Fruit fly (Drosophila melanogaster): ENCODE measurements around the gene Akap200.

Akap200 gene

DNA sequence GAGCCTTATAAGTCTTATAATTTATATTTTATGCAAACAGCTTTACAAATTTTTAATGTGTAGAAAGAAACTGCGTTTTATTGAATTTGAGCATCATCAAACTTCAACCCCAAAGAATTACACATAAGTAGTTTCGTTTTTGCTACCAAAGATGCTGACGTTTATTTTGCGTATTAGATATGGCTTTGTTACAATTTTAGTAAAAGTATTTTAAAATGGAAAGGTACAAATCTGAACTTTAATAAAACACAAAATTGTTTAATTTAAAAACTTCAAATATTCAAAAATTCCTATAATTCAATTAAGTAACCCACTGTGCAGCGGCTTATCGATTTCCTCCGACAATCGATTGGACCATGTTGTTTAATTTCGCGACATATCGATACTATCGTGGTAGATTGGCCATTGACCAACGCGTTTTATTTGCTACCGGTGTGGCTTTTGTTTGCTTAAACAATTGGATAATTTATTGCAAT is 48.7 kb downstream of the Akap200 start, which contains the start of gene prg (continued):
- peak; percentile 48 for TF ChIP-seq fd96Cb (tag; optimal IDR thresholded peaks at IDR 0.05)
- peak; percentile 24 for TF ChIP-seq Atf3 (GFP tag; optimal IDR thresholded peaks at IDR 0.05)
- peak; percentile 61; the same call in 1 of the 2 replicates for TF ChIP-seq CG31441 (GFP tag; IDR thresholded peaks at IDR 0.05)
- TF ChIP-seq fd102C (GFP tag; optimal IDR thresholded peaks at IDR 0.05): no peak
- TF ChIP-seq ERR (GFP tag; optimal IDR thresholded peaks at IDR 0.05): no peak
- TF ChIP-seq so (GFP tag; IDR thresholded peaks at IDR 0.05): peak; percentile 63; the same call in 1 of the 3 replicates
- TF ChIP-seq unpg (GFP tag; optimal IDR thresholded peaks at IDR 0.05): peak; percentile 77
- peak; percentile 39 for TF ChIP-seq CG17568 (GFP tag; optimal IDR thresholded peaks at IDR 0.05)
- TF ChIP-seq tna (GFP tag; IDR thresholded peaks at IDR 0.05; ENCODE audit: partially characterized antibody): peak; percentile 96
- 0 out of 2 replicates have a peak, but pooled peaks have one; percentile 21 for TF ChIP-seq Awh (GFP tag; IDR thresholded peaks at IDR 0.05)
- TF ChIP-seq jumu (GFP tag; optimal IDR thresholded peaks at IDR 0.05): peak; percentile 71
- TF ChIP-seq Trl (optimal IDR thresholded peaks at IDR 0.05): no peak
- peak; percentile 74 for TF ChIP-seq Trl (GFP tag; optimal IDR thresholded peaks at IDR 0.05)
- peak; percentile 10; the same call in 1 of the 4 replicates for TF ChIP-seq Gug (GFP tag; IDR thresholded peaks at IDR 0.05)
- TF ChIP-seq CG4707 (GFP tag; optimal IDR thresholded peaks at IDR 0.05): peak; percentile 96
- peak; percentile 38; the same call in 1 of the 2 replicates for TF ChIP-seq seq (GFP tag; IDR thresholded peaks at IDR 0.05)
- no peak for TF ChIP-seq btn (GFP tag; optimal IDR thresholded peaks at IDR 0.05)
- TF ChIP-seq sna (GFP tag; IDR thresholded peaks at IDR 0.05; ENCODE audit: partially characterized antibody): peak; percentile 96
- no peak for TF ChIP-seq z (GFP tag; IDR thresholded peaks at IDR 0.05)
- peak; percentile 79 for TF ChIP-seq mam (GFP tag; optimal IDR thresholded peaks at IDR 0.05)
- peak; percentile 55 for TF ChIP-seq Myb (GFP tag; optimal IDR thresholded peaks at IDR 0.05)
- TF ChIP-seq Ets97D (GFP tag; optimal IDR thresholded peaks at IDR 0.05): peak; percentile 44
- TF ChIP-seq Doc2 (GFP tag; IDR thresholded peaks at IDR 0.05): no peak
- TF ChIP-seq TFAM (GFP tag; optimal IDR thresholded peaks at IDR 0.05): no peak
- TF ChIP-seq bowl (GFP tag; IDR thresholded peaks at IDR 0.05): no peak; the same call in 1 of the 2 replicates
- TF ChIP-seq cwo (GFP tag; optimal IDR thresholded peaks at IDR 0.05): peak; percentile 50
- TF ChIP-seq bbx (GFP tag; IDR thresholded peaks at IDR 0.05; ENCODE audit: partially characterized antibody): peak; percentile 98
- TF ChIP-seq CG1647 (GFP tag; optimal IDR thresholded peaks at IDR 0.05): peak; percentile 31
- no peak for TF ChIP-seq croc (GFP tag; conservative IDR thresholded peaks at IDR 0.05)
- peak; percentile 76 for TF ChIP-seq phol (tag; optimal IDR thresholded peaks at IDR 0.05)
- TF ChIP-seq CG11398 (GFP tag; optimal IDR thresholded peaks at IDR 0.05): peak; percentile 3
- no peak for TF ChIP-seq sd (tag; optimal IDR thresholded peaks at IDR 0.05)
- TF ChIP-seq CG17328 (GFP tag; IDR thresholded peaks at IDR 0.05): peak; percentile 48; the same call in 1 of the 2 replicates
- TF ChIP-seq Dip3 (GFP tag; optimal IDR thresholded peaks at IDR 0.05): peak; percentile 39
- TF ChIP-seq Sox100B (GFP tag; optimal IDR thresholded peaks at IDR 0.05): peak; percentile 75
- peak; percentile 49 for TF ChIP-seq luna (GFP tag; optimal IDR thresholded peaks at IDR 0.05)
- TF ChIP-seq CG7928 (GFP tag; optimal IDR thresholded peaks at IDR 0.05): peak; percentile 37
- TF ChIP-seq Xrp1 (GFP tag; IDR thresholded peaks at IDR 0.05): peak; percentile 74
- peak; percentile 86 for TF ChIP-seq row (GFP tag; IDR thresholded peaks at IDR 0.05)
- peak; percentile 64; the same call in 2 of the 3 replicates for TF ChIP-seq dysf (GFP tag; IDR thresholded peaks at IDR 0.05)
- no peak for TF ChIP-seq CG31365 (tag; optimal IDR thresholded peaks at IDR 0.05)
- TF ChIP-seq CG10979 (tag; optimal IDR thresholded peaks at IDR 0.05): peak; percentile 67
- peak; percentile 70 for TF ChIP-seq Nf-YC (tag; optimal IDR thresholded peaks at IDR 0.05)
- no peak for TF ChIP-seq CG6254 (GFP tag; optimal IDR thresholded peaks at IDR 0.05)
- TF ChIP-seq CG15479 (GFP tag; optimal IDR thresholded peaks at IDR 0.05): no peak
- peak; percentile 56 for TF ChIP-seq Asciz (GFP tag; optimal IDR thresholded peaks at IDR 0.05)
- TF ChIP-seq CG5953 (GFP tag; IDR thresholded peaks at IDR 0.05): peak; percentile 18; the same call in 1 of the 2 replicates
- TF ChIP-seq CG18262 (tag; optimal IDR thresholded peaks at IDR 0.05): peak; percentile 75
- peak; percentile 55 for TF ChIP-seq BtbVII (GFP tag; optimal IDR thresholded peaks at IDR 0.05)
- peak; percentile 95 for TF ChIP-seq hb (GFP tag; IDR thresholded peaks at IDR 0.05; ENCODE audit: partially characterized antibody)
- no peak for TF ChIP-seq CG6175 (GFP tag; IDR thresholded peaks at IDR 0.05)

All from whole organism, embryonic.